Worm (Caenorhabditis elegans): ENCODE measurements around the gene T10B5.8.

- no peak for TF ChIP-seq elt-2 (tag; optimal IDR thresholded peaks at IDR 0.05)
- no peak for TF ChIP-seq pha-4 (tag; optimal IDR thresholded peaks at IDR 0.05)
- no peak for TF ChIP-seq snpc-4 (tag; optimal IDR thresholded peaks at IDR 0.05)
- TF ChIP-seq nhr-77 (tag; optimal IDR thresholded peaks at IDR 0.05): no peak
- TF ChIP-seq ceh-9 (tag; optimal IDR thresholded peaks at IDR 0.05): no peak
- no peak for TF ChIP-seq ZK546.5 (tag; optimal IDR thresholded peaks at IDR 0.05)
- TF ChIP-seq aly-2 (tag; optimal IDR thresholded peaks at IDR 0.05): no peak
- no peak for TF ChIP-seq nhr-237 (tag; optimal IDR thresholded peaks at IDR 0.05)
- TF ChIP-seq ama-1 (optimal IDR thresholded peaks at IDR 0.05): no peak
- TF ChIP-seq pqm-1 (tag; optimal IDR thresholded peaks at IDR 0.05): no peak
These were observed 36.2 kb downstream of the T10B5.8 start for ce11 chrV:1878030-1878429.

Data from whole organism, L3 larva.